Worm (Caenorhabditis elegans) whole organism, early embryonic: ENCODE data around the gene F23B12.7.

ENCODE experiments used
- ama-1 ChIP-seq: fragments of 150-350 bp; optimal IDR thresholded peaks from 2 replicates; lab custom pipeline; 2014
- ceh-13 ChIP-seq: fragments of 200-800 bp; sonication (Bioruptor generic); optimal IDR thresholded peaks from 2 replicates; lab custom pipeline; 2018; ENCODE audit warnings: mild to moderate bottlenecking, missing genetic modification characterization, missing compliant biosample characterization
- ceh-36 ChIP-seq: sonication (generic microtip); optimal IDR thresholded peaks from 2 replicates; lab custom pipeline; 2016; ENCODE audit warnings: missing genetic modification characterization, inconsistent platforms, missing compliant biosample characterization
- flt-1 ChIP-seq: fragments of 200-800 bp; sonication (Bioruptor generic); IDR thresholded peaks from 2 replicates; pipeline ENCODE4 v1.3.6; 2022; ENCODE audit warnings: missing genetic modification characterization, missing compliant biosample characterization
- hmbx-1 ChIP-seq: sonication (generic microtip); optimal IDR thresholded peaks from 2 replicates; lab custom pipeline; 2016; ENCODE audit warnings: mild to moderate bottlenecking, missing genetic modification characterization, missing compliant biosample characterization
- hmg-4 ChIP-seq: fragments of 200-800 bp; sonication (Bioruptor generic); optimal IDR thresholded peaks from 2 replicates; lab custom pipeline; 2018; ENCODE audit warnings: mild to moderate bottlenecking, missing genetic modification characterization, missing compliant biosample characterization
- pes-1 ChIP-seq: fragments of 200-800 bp; sonication (Bioruptor generic); IDR thresholded peaks from 2 replicates; pipeline ENCODE4 v1.3.6; 2022; ENCODE audit warnings: missing genetic modification reagents, missing genetic modification characterization, missing compliant biosample characterization
- scrt-1 ChIP-seq: fragments of 200-800 bp; sonication (Bioruptor generic); IDR thresholded peaks from 2 replicates; pipeline ENCODE4 v1.3.6; 2022; ENCODE audit warnings: missing genetic modification characterization, missing compliant biosample characterization
- tbx-11 ChIP-seq: fragments of 200-800 bp; sonication (Bioruptor generic); IDR thresholded peaks from 2 replicates; pipeline ENCODE4 v1.3.6; 2022; ENCODE audit warnings: missing genetic modification characterization, missing compliant biosample characterization
- tbx-37 ChIP-seq: fragments of 200-800 bp; sonication (Bioruptor generic); conservative IDR thresholded peaks from 2 replicates; pipeline ENCODE4 v1.3.6; 2022; ENCODE audit warnings: missing genetic modification reagents, missing genetic modification characterization, missing compliant biosample characterization

ce11 chrV:14411989-14412388 lies 37.5 kb upstream of the F23B12.7 start:
- no peak for TF ChIP-seq hmg-4
- TF ChIP-seq ama-1, result no peak
- no peak for TF ChIP-seq hmbx-1 (tag; lab: Kevin White, UChicago)
- TF ChIP-seq tbx-11 (GFP tag; lab: Robert Waterston, UW), result no peak
- no peak for TF ChIP-seq pes-1 (GFP tag; lab: Robert Waterston, UW)
- TF ChIP-seq ceh-36, result no peak
- no peak for TF ChIP-seq tbx-37 (GFP tag; lab: Robert Waterston, UW)
- no peak for TF ChIP-seq ceh-13 (GFP tag; lab: Kevin White, UChicago)
- TF ChIP-seq scrt-1 (GFP tag; lab: Robert Waterston, UW), result no peak
- TF ChIP-seq flt-1 (GFP tag; lab: Robert Waterston, UW), result no peak
